Fruit fly (Drosophila melanogaster) whole organism, embryonic: ENCODE results near the gene CG9643.

Source experiments
- Atf3 ChIP-seq: fragments of 200-800 bp; sonication (Bioruptor generic); optimal IDR thresholded peaks from 3 replicates; lab custom pipeline; 2016; ENCODE audit warnings: missing biosample characterization, missing genetic modification characterization
- BEAF-32 ChIP-seq: fragments of 200-800 bp; sonication (Bioruptor generic); optimal IDR thresholded peaks from 3 replicates; lab custom pipeline; 2017; ENCODE audit warnings: missing biosample characterization, missing genetic modification characterization, mild to moderate bottlenecking, moderate library complexity, missing genetic modification reagents
- CG10267 ChIP-seq: fragments of 200-800 bp; sonication (Bioruptor generic); optimal IDR thresholded peaks from 2 replicates; lab custom pipeline; 2018; ENCODE audit warnings: missing biosample characterization, mild to moderate bottlenecking, missing genetic modification characterization, moderate library complexity
- CG10654 ChIP-seq: fragments of 200-800 bp; sonication (Bioruptor generic); optimal IDR thresholded peaks from 2 replicates; lab custom pipeline; 2016; ENCODE audit warnings: missing biosample characterization, missing genetic modification characterization
- CG12942 ChIP-seq: fragments of 200-800 bp; sonication (Bioruptor generic); optimal IDR thresholded peaks from 3 replicates; lab custom pipeline; 2016; ENCODE audit warnings: missing biosample characterization, missing genetic modification characterization
- CG1529 ChIP-seq: fragments of 200-800 bp; sonication (Bioruptor generic); optimal IDR thresholded peaks from 3 replicates; lab custom pipeline; 2018; ENCODE audit warnings: missing biosample characterization, missing genetic modification characterization
- CG2129 ChIP-seq: fragments of 200-800 bp; sonication (Bioruptor generic); IDR thresholded peaks from 2 replicates; pipeline ENCODE4 v1.3.6; 2022; ENCODE audit warnings: missing biosample characterization, missing genetic modification characterization; ENCODE audit not compliant: partially characterized antibody
- CG3726 ChIP-seq: fragments of 200-800 bp; sonication (Bioruptor generic); IDR thresholded peaks from 3 replicates; pipeline ENCODE4, ENCODE4 v1.3.6; 2022; ENCODE audit warnings: missing biosample characterization, missing genetic modification characterization
- CG3847 ChIP-seq: fragments of 200-800 bp; sonication (Bioruptor generic); IDR thresholded peaks from 2 replicates; pipeline ENCODE4 v1.3.6; 2022; ENCODE audit warnings: missing biosample characterization, missing genetic modification characterization
- CG6791 ChIP-seq: fragments of 200-800 bp; sonication (Bioruptor generic); IDR thresholded peaks from 3 replicates; pipeline ENCODE4 v1.3.6; 2022; ENCODE audit warnings: missing biosample characterization, missing genetic modification characterization; ENCODE audit not compliant: partially characterized antibody
- CG7786 ChIP-seq: fragments of 200-800 bp; sonication (Bioruptor generic); optimal IDR thresholded peaks from 2 replicates; lab custom pipeline; 2016; ENCODE audit warnings: missing biosample characterization, missing genetic modification characterization
- CG7987 ChIP-seq: fragments of 200-800 bp; sonication (Bioruptor generic); optimal IDR thresholded peaks from 2 replicates; lab custom pipeline; 2018; ENCODE audit warnings: missing biosample characterization, mild to moderate bottlenecking, missing genetic modification characterization, moderate library complexity
- CG8290 ChIP-seq, 3 experiments: fragments of 200-800 bp; sonication (Bioruptor generic); optimal IDR thresholded peaks; 2 replicates each; lab custom pipeline; 2016 to 2019; ENCODE audit warnings: missing biosample characterization in 3 of 3, missing genetic modification characterization in 3 of 3, mild to moderate bottlenecking in 2 of 3, moderate library complexity in 1 of 3
- CG9797 ChIP-seq: fragments of 200-800 bp; sonication (Bioruptor generic); optimal IDR thresholded peaks from 3 replicates; lab custom pipeline; 2018; ENCODE audit warnings: missing biosample characterization, mild to moderate bottlenecking, missing genetic modification characterization
- D19A ChIP-seq: fragments of 200-800 bp; optimal IDR thresholded peaks from 3 replicates; lab custom pipeline; 2019; ENCODE audit warnings: missing biosample characterization, mild to moderate bottlenecking, missing genetic modification characterization, moderate library complexity
- Deaf1 ChIP-seq: fragments of 200-800 bp; optimal IDR thresholded peaks from 3 replicates; lab custom pipeline; 2019; ENCODE audit warnings: missing biosample characterization, mild to moderate bottlenecking, missing genetic modification characterization, moderate library complexity
- E2f2 ChIP-seq: fragments of 200-800 bp; sonication (Bioruptor generic); IDR thresholded peaks from 2 replicates; pipeline ENCODE4 v1.3.6; 2022; ENCODE audit warnings: missing biosample characterization, missing genetic modification characterization
- ERR ChIP-seq: fragments of 200-800 bp; sonication (Bioruptor generic); optimal IDR thresholded peaks from 2 replicates; lab custom pipeline; 2016; ENCODE audit warnings: missing biosample characterization, missing genetic modification characterization
- Fer2 ChIP-seq: fragments of 200-800 bp; sonication (Bioruptor generic); optimal IDR thresholded peaks from 2 replicates; lab custom pipeline; 2018; ENCODE audit warnings: missing biosample characterization, mild to moderate bottlenecking, missing genetic modification characterization, moderate library complexity
- HLH4C ChIP-seq: fragments of 200-800 bp; sonication (Bioruptor generic); IDR thresholded peaks from 3 replicates; pipeline ENCODE4 v1.3.6; 2022; ENCODE audit warnings: missing biosample characterization, missing genetic modification characterization; ENCODE audit not compliant: partially characterized antibody
- Hr78 ChIP-seq, 2 experiments: fragments of 200-800 bp in 1 of 2; fragments of >200 bp in 1 of 2; sonication (Bioruptor generic) in 1 of 2; optimal IDR thresholded peaks; 2 replicates each; lab custom pipeline; 2017 to 2019; ENCODE audit warnings: missing biosample characterization in 2 of 2, missing genetic modification characterization in 2 of 2, mild to moderate bottlenecking in 1 of 2, moderate library complexity in 1 of 2
- MESR4 ChIP-seq: fragments of 200-800 bp; sonication (Bioruptor generic); optimal IDR thresholded peaks from 2 replicates; lab custom pipeline; 2018; ENCODE audit warnings: missing biosample characterization, mild to moderate bottlenecking, missing genetic modification characterization, moderate library complexity
- Nf-YA ChIP-seq: fragments of 200-800 bp; sonication (Bioruptor generic); IDR thresholded peaks from 2 replicates; pipeline ENCODE4 v1.3.6; 2022; ENCODE audit warnings: missing biosample characterization, missing genetic modification characterization
- Oaz ChIP-seq: fragments of 200-800 bp; sonication (Bioruptor generic); IDR thresholded peaks from 2 replicates; pipeline ENCODE4 v1.3.6; 2022; ENCODE audit warnings: missing biosample characterization, missing genetic modification characterization
- Sox100B ChIP-seq: fragments of 200-800 bp; sonication (Bioruptor generic); optimal IDR thresholded peaks from 3 replicates; lab custom pipeline; 2018; ENCODE audit warnings: missing biosample characterization, mild to moderate bottlenecking, missing genetic modification characterization
- Ssrp ChIP-seq: fragments of 200-800 bp; sonication (Bioruptor generic); optimal IDR thresholded peaks from 2 replicates; lab custom pipeline; 2018; ENCODE audit warnings: missing biosample characterization, mild to moderate bottlenecking, missing genetic modification characterization, moderate library complexity
- Trl ChIP-seq, 3 experiments: fragments of >200 bp in 2 of 3; fragments of 200-800 bp in 1 of 3; sonication (Bioruptor generic) in 1 of 3; optimal IDR thresholded peaks; 2 replicates in 1 of 3; 3 replicates in 2 of 3; lab custom pipeline; 2016 to 2017; ENCODE audit warnings: missing biosample characterization in 1 of 3, missing genetic modification characterization in 1 of 3
- bbx ChIP-seq: fragments of 200-800 bp; sonication (Bioruptor generic); IDR thresholded peaks from 2 replicates; pipeline ENCODE4 v1.3.6; 2022; ENCODE audit warnings: missing biosample characterization, missing genetic modification characterization; ENCODE audit not compliant: partially characterized antibody
- cad ChIP-seq: fragments of >200 bp; optimal IDR thresholded peaks from 2 replicates; lab custom pipeline; 2017; ENCODE audit warnings: missing biosample characterization, missing genetic modification characterization
- ewg ChIP-seq: fragments of 200-800 bp; sonication (Bioruptor generic); optimal IDR thresholded peaks from 3 replicates; lab custom pipeline; 2017; ENCODE audit warnings: mild to moderate bottlenecking, missing biosample characterization, missing genetic modification reagents, missing genetic modification characterization
- fd64A ChIP-seq: fragments of 200-800 bp; sonication (Bioruptor generic); optimal IDR thresholded peaks from 3 replicates; lab custom pipeline; 2018; ENCODE audit warnings: missing biosample characterization, mild to moderate bottlenecking, missing genetic modification characterization
- fru ChIP-seq: fragments of >200 bp; optimal IDR thresholded peaks from 2 replicates; lab custom pipeline; 2017
- gcm2 ChIP-seq: fragments of 200-800 bp; sonication (Bioruptor generic); optimal IDR thresholded peaks from 2 replicates; lab custom pipeline; 2016; ENCODE audit warnings: missing biosample characterization, missing genetic modification characterization
- lab ChIP-seq: fragments of 200-800 bp; sonication (Bioruptor generic); optimal IDR thresholded peaks from 3 replicates; lab custom pipeline; 2017; ENCODE audit warnings: missing biosample characterization, missing genetic modification characterization, mild to moderate bottlenecking, moderate library complexity, missing genetic modification reagents
- lbe ChIP-seq: fragments of 200-800 bp; sonication (Bioruptor generic); optimal IDR thresholded peaks from 2 replicates; lab custom pipeline; 2016; ENCODE audit warnings: missing biosample characterization, mild to moderate bottlenecking, missing genetic modification characterization
- lola ChIP-seq, 3 experiments: fragments of >200 bp in 2 of 3; fragments of 200-800 bp in 1 of 3; sonication (Bioruptor generic) in 1 of 3; optimal IDR thresholded peaks; 2 replicates each; lab custom pipeline; 2017 to 2019; ENCODE audit warnings: missing biosample characterization in 3 of 3, missing genetic modification characterization in 3 of 3, mild to moderate bottlenecking in 1 of 3, moderate library complexity in 1 of 3
- repo ChIP-seq: fragments of 200-800 bp; sonication (Bioruptor generic); optimal IDR thresholded peaks from 2 replicates; lab custom pipeline; 2016; ENCODE audit warnings: missing biosample characterization, missing genetic modification characterization
- salm ChIP-seq: fragments of 200-800 bp; sonication (Bioruptor generic); optimal IDR thresholded peaks from 2 replicates; lab custom pipeline; 2018; ENCODE audit warnings: missing biosample characterization, mild to moderate bottlenecking, missing genetic modification characterization
- sens ChIP-seq: fragments of 200-800 bp; sonication (Bioruptor generic); peaks from one replicate; lab custom pipeline; 2016; ENCODE audit warnings: missing biosample characterization, missing genetic modification characterization
- shn ChIP-seq: fragments of 200-800 bp; sonication (Bioruptor generic); optimal IDR thresholded peaks from 3 replicates; lab custom pipeline; 2016; ENCODE audit warnings: missing biosample characterization, missing genetic modification characterization
- sima ChIP-seq: fragments of 200-800 bp; sonication (Bioruptor generic); optimal IDR thresholded peaks from 2 replicates; lab custom pipeline; 2016; ENCODE audit warnings: missing biosample characterization, missing genetic modification characterization
- stwl ChIP-seq: fragments of 200-800 bp; sonication (Bioruptor generic); optimal IDR thresholded peaks from 3 replicates; lab custom pipeline; 2018; ENCODE audit warnings: missing biosample characterization, mild to moderate bottlenecking, missing genetic modification characterization, moderate library complexity
- tin ChIP-seq: fragments of 200-800 bp; sonication (Bioruptor generic); optimal IDR thresholded peaks from 3 replicates; lab custom pipeline; 2016; ENCODE audit warnings: missing biosample characterization, missing genetic modification characterization
- trh ChIP-seq: fragments of 200-800 bp; sonication (Bioruptor generic); optimal IDR thresholded peaks from 2 replicates; lab custom pipeline; 2016; ENCODE audit warnings: missing biosample characterization, missing genetic modification characterization
- ttk ChIP-seq: fragments of 200-800 bp; sonication (Bioruptor generic); IDR thresholded peaks from 2 replicates; pipeline ENCODE4 v2.1.2; 2022; ENCODE audit warnings: missing biosample characterization, missing genetic modification characterization
- twi ChIP-seq: fragments of 200-800 bp; optimal IDR thresholded peaks from 2 replicates; lab custom pipeline; 2019; ENCODE audit warnings: missing biosample characterization, mild to moderate bottlenecking, missing genetic modification characterization, moderate library complexity
- unc-4 ChIP-seq: fragments of 200-800 bp; sonication (Bioruptor generic); IDR thresholded peaks from 2 replicates; pipeline ENCODE4 v1.3.6; 2022; ENCODE audit warnings: missing biosample characterization, missing genetic modification characterization; ENCODE audit not compliant: partially characterized antibody
- vfl ChIP-seq: fragments of 200-800 bp; sonication (Bioruptor generic); optimal IDR thresholded peaks from 2 replicates; lab custom pipeline; 2016; ENCODE audit warnings: missing biosample characterization, missing genetic modification characterization
- vvl ChIP-seq: fragments of 200-800 bp; sonication (Bioruptor generic); IDR thresholded peaks from 2 replicates; pipeline ENCODE4 v1.3.6; 2022; ENCODE audit warnings: missing biosample characterization, missing genetic modification characterization

Gene CG9643

DNA sequence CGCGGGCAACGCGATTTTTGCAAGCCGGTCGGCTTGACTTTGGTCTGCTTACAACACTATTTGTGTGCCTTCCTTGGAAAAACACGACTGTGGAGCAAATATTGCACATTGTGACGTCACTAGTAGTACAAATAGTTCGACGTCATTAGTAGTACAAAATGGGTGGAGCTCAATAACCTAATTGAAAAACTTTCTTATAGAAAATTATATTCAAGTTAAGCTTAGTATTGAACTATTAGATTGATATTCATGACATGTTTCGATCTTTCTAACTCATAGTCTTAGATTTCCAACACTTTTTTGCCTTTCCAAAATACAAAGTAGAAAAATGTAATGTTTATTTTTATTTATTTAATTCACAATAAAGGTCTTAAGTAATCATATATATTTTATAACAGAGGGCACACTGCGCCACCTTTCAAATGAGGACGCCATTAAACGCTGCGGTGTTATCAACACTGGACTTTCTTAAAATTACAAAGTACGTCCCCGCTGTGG, 6.6 kb downstream of the CG9643 start, which contains the start of the genes Rrp1 and gammaTub23C (continued):
- peak; percentile 19 for TF ChIP-seq CG7987 (GFP tag; lab: Kevin White, UChicago)
- no peak for TF ChIP-seq bbx
- peak; percentile 78 for TF ChIP-seq trh (GFP tag; lab: Kevin White, UChicago)
- TF ChIP-seq Atf3, result peak; percentile 85
- no peak for TF ChIP-seq cad (GFP tag; lab: Kevin White, UChicago)
- TF ChIP-seq CG7786 (GFP tag; lab: Kevin White, UChicago), result peak; percentile 63
- TF ChIP-seq CG3847 (GFP tag; lab: Robert Waterston, UW), result peak; percentile 89
- no peak for TF ChIP-seq sima (GFP tag; lab: Kevin White, UChicago)
- TF ChIP-seq ewg (GFP tag; lab: Kevin White, UChicago), result peak; percentile 85
- TF ChIP-seq Hr78 (GFP tag; optimal IDR thresholded peaks at IDR 0.05; lab: Kevin White, UChicago), result peak in 1 of 2 experiments; percentile 71
- TF ChIP-seq CG10654 (GFP tag; lab: Kevin White, UChicago), result peak; percentile 86
- peak; percentile 94 for TF ChIP-seq tin
- peak; percentile 80 for TF ChIP-seq vfl (GFP tag; lab: Kevin White, UChicago)
- peak; percentile 89 for TF ChIP-seq lab
- peak; percentile 89 for TF ChIP-seq twi (tag; lab: Kevin White, UChicago)
- TF ChIP-seq CG3726 (GFP tag; lab: Robert Waterston, UW), result peak; percentile 74; the same call in 2 of the 3 replicates
- TF ChIP-seq repo (GFP tag; lab: Kevin White, UChicago), result no peak
- no peak for TF ChIP-seq CG6791 (GFP tag; lab: Robert Waterston, UW)
- TF ChIP-seq CG1529 (GFP tag; lab: Kevin White, UChicago), result peak; percentile 85
- peak; percentile 58 for TF ChIP-seq shn
- TF ChIP-seq Oaz (GFP tag; lab: Robert Waterston, UW), result peak; percentile 62; the same call in 1 of the 2 replicates
- no peak for TF ChIP-seq Deaf1 (tag; lab: Kevin White, UChicago)

DNA sequence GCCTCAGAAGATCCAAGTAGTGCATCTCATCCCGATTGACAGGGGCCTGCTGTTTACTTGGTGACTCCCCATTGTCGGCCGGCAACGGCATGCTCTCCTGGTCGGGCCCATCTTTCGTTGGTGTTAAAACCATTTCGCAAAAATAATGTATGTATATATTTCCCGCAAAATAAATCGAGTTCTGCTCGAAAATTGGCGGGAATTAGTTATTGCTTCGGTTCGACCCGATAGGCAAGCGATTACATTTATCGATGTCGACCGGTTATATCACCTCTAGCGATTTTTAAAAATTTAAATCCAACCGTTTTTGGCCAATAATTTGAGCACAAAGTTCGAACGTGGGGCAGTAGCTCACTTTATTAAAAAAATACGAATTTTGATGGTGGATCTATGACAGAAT, 9.7 kb downstream of the CG9643 start, which contains the start of gene Ts:
TSS of gene Ts (minus strand) at position 201 of the 400 bp plus-strand sequence.
- peak; percentile 16; the same call in 1 of the 2 replicates for TF ChIP-seq CG2129 (GFP tag; lab: Robert Waterston, UW)
- TF ChIP-seq CG9797 (GFP tag; lab: Kevin White, UChicago), result peak; percentile 18
- TF ChIP-seq Sox100B, result no peak
- TF ChIP-seq BEAF-32, result peak; percentile 65
- no peak for TF ChIP-seq sens
- TF ChIP-seq unc-4 (GFP tag; lab: Robert Waterston, UW), result peak; percentile 65
- TF ChIP-seq Nf-YA, result no peak
- TF ChIP-seq salm (tag; lab: Kevin White, UChicago), result no peak
- peak; percentile 30 for TF ChIP-seq MESR4 (GFP tag; lab: Kevin White, UChicago)
- TF ChIP-seq E2f2 (GFP tag; lab: Robert Waterston, UW), result peak; percentile 92
- peak; percentile 84 for TF ChIP-seq HLH4C (GFP tag; lab: Robert Waterston, UW)
- TF ChIP-seq fd64A (GFP tag; lab: Kevin White, UChicago), result no peak
- TF ChIP-seq CG7987 (GFP tag; lab: Kevin White, UChicago), result no peak
- TF ChIP-seq Trl (optimal IDR thresholded peaks at IDR 0.05; lab: Kevin White, UChicago), result no peak
- TF ChIP-seq Trl (GFP tag; optimal IDR thresholded peaks at IDR 0.05; lab: Kevin White, UChicago), result no peak
- TF ChIP-seq ttk, result no peak
- TF ChIP-seq stwl (tag; lab: Kevin White, UChicago), result peak; percentile 54
- TF ChIP-seq lbe (GFP tag; lab: Kevin White, UChicago), result peak; percentile 32
- no peak for TF ChIP-seq ERR (GFP tag; lab: Kevin White, UChicago)
- TF ChIP-seq CG12942 (GFP tag; lab: Kevin White, UChicago), result no peak
- no peak for TF ChIP-seq D19A
- no peak for TF ChIP-seq Ssrp (tag; lab: Kevin White, UChicago)
- TF ChIP-seq CG8290 (GFP tag; optimal IDR thresholded peaks at IDR 0.05; lab: Kevin White, UChicago), result no peak
- no peak for TF ChIP-seq CG8290 (tag; optimal IDR thresholded peaks at IDR 0.05; lab: Kevin White, UChicago)
- TF ChIP-seq gcm2 (GFP tag; lab: Kevin White, UChicago), result no peak
- TF ChIP-seq Fer2 (tag; lab: Kevin White, UChicago), result no peak
- no peak for TF ChIP-seq lola (GFP tag; optimal IDR thresholded peaks at IDR 0.05; lab: Kevin White, UChicago)
- TF ChIP-seq vvl, result no peak
- TF ChIP-seq fru (lab: Kevin White, UChicago), result no peak
- peak; percentile 54 for TF ChIP-seq CG10267 (tag; lab: Kevin White, UChicago)
